Fruit fly (Drosophila melanogaster): Measurements from ENCODE around the gene Hsp83.

DNA sequence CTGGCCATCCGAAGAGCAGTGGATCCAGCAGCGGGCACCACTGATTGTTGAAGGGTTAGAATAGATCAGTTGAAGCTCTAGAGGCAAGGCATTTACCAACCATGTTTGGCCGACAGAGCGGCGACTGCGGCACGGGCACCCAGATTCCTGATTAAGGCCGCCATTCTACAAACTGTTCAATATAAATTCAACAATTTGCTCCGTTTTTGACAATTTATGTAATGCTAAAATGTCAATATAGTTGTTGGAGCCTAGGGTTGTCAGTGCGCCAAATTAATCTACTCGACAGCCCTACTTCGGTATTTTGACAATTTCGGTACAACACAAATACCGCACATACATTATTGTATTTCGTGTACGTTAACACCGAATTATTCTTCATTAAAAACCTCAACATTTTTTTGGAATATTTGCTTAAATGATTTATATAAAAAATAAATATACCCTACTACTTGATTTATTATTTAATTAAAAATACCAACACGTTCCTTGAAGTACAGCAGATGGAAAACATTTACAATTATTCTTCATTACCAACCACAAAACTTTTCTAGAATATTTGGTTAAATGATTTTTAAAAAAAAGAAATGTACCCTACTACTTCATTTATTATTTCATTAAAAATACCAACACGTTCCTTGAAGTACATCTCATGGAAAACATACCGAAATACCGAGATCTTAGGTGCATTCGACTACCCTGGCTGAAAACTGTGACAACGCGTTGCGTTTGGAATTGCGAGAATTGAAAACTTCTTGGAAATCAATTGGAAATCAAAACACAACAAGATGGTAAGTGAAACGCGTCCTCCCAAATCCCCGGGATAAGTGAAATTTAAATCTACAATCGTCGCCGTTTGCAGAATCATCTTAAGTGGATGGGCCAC lies 33.2 kb upstream of the Hsp83 start, which contains the start of the genes ND-30 and CG15812:
- TF ChIP-seq CG8478 (optimal IDR thresholded peaks at IDR 0.05) (no peak), CTCF (optimal IDR thresholded peaks at IDR 0.05) (no peak)
